Fruit fly (Drosophila melanogaster): ENCODE data around the gene Aasdh.
A peak's percentile ranks its signal among the peaks of the same experiment; 100 is the strongest.

dm6 chr2L:8478379-8478778 is 29.0 kb upstream of the Aasdh start:
- TF ChIP-seq Myc (optimal IDR thresholded peaks at IDR 0.05) (no peak), br (GFP tag; optimal IDR thresholded peaks at IDR 0.05) (no peak), Jra (GFP tag; optimal IDR thresholded peaks at IDR 0.05) (no peak), Hr78 (GFP tag; optimal IDR thresholded peaks at IDR 0.05) (no peak), usp (GFP tag; optimal IDR thresholded peaks at IDR 0.05) (no peak), psq (GFP tag; optimal IDR thresholded peaks at IDR 0.05) (no peak), dmrt93B (GFP tag; optimal IDR thresholded peaks at IDR 0.05) (no peak), Dfd (GFP tag; optimal IDR thresholded peaks at IDR 0.05) (no peak), dsf (GFP tag; optimal IDR thresholded peaks at IDR 0.05; ENCODE audit: borderline replicate concordance) (no peak), OdsH (GFP tag; optimal IDR thresholded peaks at IDR 0.05) (no peak), lola (GFP tag; optimal IDR thresholded peaks at IDR 0.05) (no peak), Dif (GFP tag; optimal IDR thresholded peaks at IDR 0.05; ENCODE audit: partially characterized antibody) (peak; percentile 73), Abd-B (GFP tag; optimal IDR thresholded peaks at IDR 0.05) (no peak)
